Worm (Caenorhabditis elegans) whole organism, L4 larva: Measurements from ENCODE around the gene C44B12.3.

Experiments used
- D1046.2 ChIP-seq: fragments of 200-800 bp; sonication (Bioruptor generic); IDR thresholded peaks from 2 replicates; pipeline ENCODE4 v1.3.6; 2022; ENCODE audit warnings: missing genetic modification characterization, missing compliant biosample characterization
- F37D6.2 ChIP-seq: sonication (generic microtip); optimal IDR thresholded peaks from 2 replicates; lab custom pipeline; 2016; ENCODE audit warnings: mild to moderate bottlenecking, missing genetic modification characterization, missing compliant biosample characterization
- T26A8.4 ChIP-seq: fragments of 200-800 bp; sonication (Bioruptor generic); IDR thresholded peaks from 2 replicates; pipeline ENCODE4 v1.3.6; 2022; ENCODE audit warnings: missing genetic modification characterization, missing compliant biosample characterization
- Y105C5A.15 ChIP-seq: fragments of 200-800 bp; sonication (Bioruptor generic); IDR thresholded peaks from 2 replicates; pipeline ENCODE4 v1.3.6; 2022; ENCODE audit warnings: missing genetic modification characterization, missing compliant biosample characterization
- Y48G9A.11 ChIP-seq: fragments of 200-800 bp; sonication (Bioruptor generic); IDR thresholded peaks from 2 replicates; pipeline ENCODE4 v1.3.6; 2022; ENCODE audit warnings: missing genetic modification reagents, missing genetic modification characterization, missing compliant biosample characterization
- aha-1 ChIP-seq: fragments of 150-350 bp; peaks from one replicate; lab custom pipeline; 2014; ENCODE audit warnings: missing biosample characterization, missing genetic modification characterization
- arid-1 ChIP-seq: fragments of 200-800 bp; sonication (Bioruptor generic); conservative IDR thresholded peaks from 2 replicates; pipeline ENCODE4 v1.3.6; 2022; ENCODE audit warnings: missing genetic modification reagents, missing genetic modification characterization, missing compliant biosample characterization
- attf-4 ChIP-seq: sonication (generic microtip); optimal IDR thresholded peaks from 3 replicates; lab custom pipeline; 2017; ENCODE audit warnings: missing biosample characterization, missing genetic modification characterization
- ces-1 ChIP-seq: fragments of 150-350 bp; sonication (generic microtip); optimal IDR thresholded peaks from 4 replicates; lab custom pipeline; 2014; ENCODE audit warnings: missing biosample characterization, missing genetic modification reagents, missing genetic modification characterization
- cey-2 ChIP-seq: sonication (generic microtip); optimal IDR thresholded peaks from 3 replicates; lab custom pipeline; 2017; ENCODE audit warnings: missing genetic modification characterization, mild to moderate bottlenecking, missing compliant biosample characterization, antibody characterized with exemption, borderline replicate concordance; ENCODE audit not compliant: insufficient read depth
- daf-16 ChIP-seq, 3 experiments: sonication (generic microtip); optimal IDR thresholded peaks; 2 replicates each; lab custom pipeline; 2016 to 2017; ENCODE audit warnings: missing genetic modification characterization in 3 of 3, missing genetic modification reagents in 3 of 3, mild to moderate bottlenecking in 2 of 3, missing compliant biosample characterization in 2 of 3, missing biosample characterization in 1 of 3, moderate library complexity in 1 of 3
- daf-8 ChIP-seq: fragments of 200-800 bp; sonication (Bioruptor generic); IDR thresholded peaks from 2 replicates; pipeline ENCODE4 v1.3.6; 2022; ENCODE audit warnings: missing genetic modification characterization, missing compliant biosample characterization
- dmd-6 ChIP-seq: fragments of 200-800 bp; sonication (Bioruptor generic); IDR thresholded peaks from 2 replicates; pipeline ENCODE4 v1.3.6; 2022; ENCODE audit warnings: missing genetic modification reagents, missing genetic modification characterization, missing compliant biosample characterization
- dve-1 ChIP-seq: sonication (generic microtip); optimal IDR thresholded peaks from 2 replicates; lab custom pipeline; 2017; ENCODE audit warnings: antibody characterized with exemption, mild to moderate bottlenecking, missing genetic modification characterization, missing compliant biosample characterization; ENCODE audit not compliant: insufficient read depth
- egl-27 ChIP-seq: sonication (generic microtip); optimal IDR thresholded peaks from 3 replicates; lab custom pipeline; 2017; ENCODE audit warnings: missing biosample characterization, missing genetic modification reagents, missing genetic modification characterization
- egl-43 ChIP-seq: fragments of 200-800 bp; sonication (Bioruptor generic); IDR thresholded peaks from 2 replicates; pipeline ENCODE4 v1.3.6; 2022; ENCODE audit warnings: missing genetic modification reagents, missing genetic modification characterization, missing compliant biosample characterization
- gei-8 ChIP-seq: fragments of 200-800 bp; sonication (Bioruptor generic); optimal IDR thresholded peaks from 2 replicates; lab custom pipeline; 2018; ENCODE audit warnings: mild to moderate bottlenecking, missing genetic modification characterization, missing compliant biosample characterization
- hif-1 ChIP-seq, 2 experiments: sonication (generic microtip); optimal IDR thresholded peaks; 2 replicates each; lab custom pipeline; 2016 to 2017; ENCODE audit warnings: missing compliant biosample characterization in 2 of 2, missing genetic modification characterization in 2 of 2, missing genetic modification reagents in 2 of 2, missing genotype in 2 of 2, mild to moderate bottlenecking in 1 of 2
- hlh-11 ChIP-seq: fragments of 200-800 bp; sonication (Bioruptor generic); optimal IDR thresholded peaks from 2 replicates; lab custom pipeline; 2018; ENCODE audit warnings: mild to moderate bottlenecking, missing genetic modification characterization, missing compliant biosample characterization
- hlh-30 ChIP-seq: sonication (generic microtip); optimal IDR thresholded peaks from 2 replicates; lab custom pipeline; 2017; ENCODE audit warnings: antibody characterized with exemption, mild to moderate bottlenecking, missing genetic modification characterization, missing compliant biosample characterization; ENCODE audit not compliant: insufficient read depth
- lin-13 ChIP-seq: fragments of 150-350 bp; optimal IDR thresholded peaks from 2 replicates; lab custom pipeline; 2014; ENCODE audit warnings: missing biosample characterization, missing genetic modification reagents, missing genetic modification characterization
- lin-29 ChIP-seq: fragments of 200-800 bp; sonication (Bioruptor generic); IDR thresholded peaks from 2 replicates; pipeline ENCODE4 v1.3.6; 2022; ENCODE audit warnings: missing genetic modification reagents, missing genetic modification characterization, missing compliant biosample characterization
- lin-38 ChIP-seq: fragments of 200-800 bp; sonication (Bioruptor generic); IDR thresholded peaks from 2 replicates; pipeline ENCODE4 v1.3.6; 2022; ENCODE audit warnings: missing genetic modification reagents, missing genetic modification characterization, missing compliant biosample characterization
- lsy-2 ChIP-seq, 2 experiments: fragments of 150-350 bp in 1 of 2; sonication (generic microtip) in 1 of 2; optimal IDR thresholded peaks; 2 replicates each; lab custom pipeline; 2014 to 2017; ENCODE audit warnings: missing biosample characterization in 2 of 2, missing genetic modification characterization in 2 of 2
- madf-5 ChIP-seq, 2 experiments: fragments of 200-800 bp; sonication (Bioruptor generic); IDR thresholded peaks; 2 replicates each; pipeline ENCODE4 v1.3.6; 2022; ENCODE audit warnings: missing compliant biosample characterization in 2 of 2, missing genetic modification characterization in 2 of 2
- mdl-1 ChIP-seq, 2 experiments: fragments of 150-350 bp in 1 of 2; sonication (generic microtip) in 1 of 2; optimal IDR thresholded peaks; 2 replicates each; lab custom pipeline; 2014 to 2017; ENCODE audit warnings: missing biosample characterization in 2 of 2, missing genetic modification characterization in 2 of 2
- mes-2 ChIP-seq: sonication (generic microtip); optimal IDR thresholded peaks from 2 replicates; lab custom pipeline; 2016; ENCODE audit warnings: missing genotype, mild to moderate bottlenecking, missing genetic modification characterization, missing compliant biosample characterization; ENCODE audit not compliant: poor library complexity, severe bottlenecking
- mxl-2 ChIP-seq: fragments of 200-800 bp; sonication (Bioruptor generic); conservative IDR thresholded peaks from 2 replicates; pipeline ENCODE4 v1.3.6; 2022; ENCODE audit warnings: missing genetic modification reagents, missing genetic modification characterization, missing compliant biosample characterization
- nhr-102 ChIP-seq: sonication (generic microtip); optimal IDR thresholded peaks from 2 replicates; lab custom pipeline; 2016; ENCODE audit warnings: mild to moderate bottlenecking, missing genetic modification characterization, moderate library complexity, missing compliant biosample characterization
- nhr-11 ChIP-seq: fragments of 150-350 bp; optimal IDR thresholded peaks from 2 replicates; lab custom pipeline; 2014; ENCODE audit warnings: missing biosample characterization, missing genetic modification characterization
- nhr-111 ChIP-seq: fragments of 200-800 bp; sonication (Bioruptor generic); optimal IDR thresholded peaks from 2 replicates; lab custom pipeline; 2018; ENCODE audit warnings: mild to moderate bottlenecking, missing genetic modification characterization, missing compliant biosample characterization
- nhr-25 ChIP-seq: sonication (generic microtip); optimal IDR thresholded peaks from 2 replicates; lab custom pipeline; 2017; ENCODE audit warnings: missing genetic modification characterization, mild to moderate bottlenecking, missing compliant biosample characterization, antibody characterized with exemption, moderate library complexity, borderline replicate concordance; ENCODE audit not compliant: insufficient read depth
- nhr-48 ChIP-seq: sonication (generic microtip); optimal IDR thresholded peaks from 2 replicates; lab custom pipeline; 2016; ENCODE audit warnings: mild to moderate bottlenecking, missing genetic modification characterization, missing compliant biosample characterization
- php-3 ChIP-seq: fragments of 200-800 bp; sonication (Bioruptor generic); IDR thresholded peaks from 2 replicates; pipeline ENCODE4 v1.3.6; 2022; ENCODE audit warnings: missing genetic modification reagents, missing genetic modification characterization, missing compliant biosample characterization
- pqm-1 ChIP-seq: sonication (generic microtip); optimal IDR thresholded peaks from 2 replicates; lab custom pipeline; 2017; ENCODE audit warnings: missing biosample characterization, missing genetic modification characterization
- rbr-2 ChIP-seq: sonication (generic microtip); optimal IDR thresholded peaks from 2 replicates; lab custom pipeline; 2016; ENCODE audit warnings: missing genotype, missing genetic modification characterization, missing compliant biosample characterization
- sdz-12 ChIP-seq: fragments of 200-800 bp; sonication (Bioruptor generic); optimal IDR thresholded peaks from 2 replicates; lab custom pipeline; 2018; ENCODE audit warnings: mild to moderate bottlenecking, missing genetic modification characterization, missing compliant biosample characterization
- spr-3 ChIP-seq: fragments of 200-800 bp; sonication (Bioruptor generic); optimal IDR thresholded peaks from 2 replicates; lab custom pipeline; 2018; ENCODE audit warnings: mild to moderate bottlenecking, missing genetic modification characterization, missing compliant biosample characterization
- tag-97 ChIP-seq: fragments of 200-800 bp; sonication (Bioruptor generic); IDR thresholded peaks from 2 replicates; pipeline ENCODE4 v1.3.6; 2022; ENCODE audit warnings: missing genetic modification characterization, missing compliant biosample characterization
- tra-1 ChIP-seq: fragments of 200-800 bp; sonication (Bioruptor generic); IDR thresholded peaks from 2 replicates; pipeline ENCODE4 v1.3.6; 2022; ENCODE audit warnings: missing genetic modification reagents, missing genetic modification characterization, missing compliant biosample characterization
- unc-130 ChIP-seq: sonication (generic microtip); optimal IDR thresholded peaks from 2 replicates; lab custom pipeline; 2016; ENCODE audit warnings: missing genetic modification reagents, missing genetic modification characterization, missing compliant biosample characterization
- unc-62 ChIP-seq, 3 experiments: fragments of 150-350 bp in 1 of 3; sonication (generic microtip); optimal IDR thresholded peaks in 2 of 3; peaks in 1 of 3; 1 replicate in 1 of 3; 2 replicates in 2 of 3; lab custom pipeline; 2014 to 2017; ENCODE audit warnings: missing biosample characterization in 3 of 3, missing genetic modification characterization in 3 of 3, missing genetic modification reagents in 3 of 3, missing genotype in 1 of 3
- zag-1 ChIP-seq: fragments of 150-350 bp; optimal IDR thresholded peaks from 2 replicates; lab custom pipeline; 2014; ENCODE audit warnings: missing biosample characterization, missing genetic modification characterization
- zip-2 ChIP-seq: fragments of 150-350 bp; optimal IDR thresholded peaks from 2 replicates; lab custom pipeline; 2014; ENCODE audit warnings: missing biosample characterization, missing genetic modification characterization
- ztf-11 ChIP-seq: fragments of 150-350 bp; optimal IDR thresholded peaks from 2 replicates; lab custom pipeline; 2014; ENCODE audit warnings: missing biosample characterization, missing genetic modification characterization

The C44B12.3 gene

DNA sequence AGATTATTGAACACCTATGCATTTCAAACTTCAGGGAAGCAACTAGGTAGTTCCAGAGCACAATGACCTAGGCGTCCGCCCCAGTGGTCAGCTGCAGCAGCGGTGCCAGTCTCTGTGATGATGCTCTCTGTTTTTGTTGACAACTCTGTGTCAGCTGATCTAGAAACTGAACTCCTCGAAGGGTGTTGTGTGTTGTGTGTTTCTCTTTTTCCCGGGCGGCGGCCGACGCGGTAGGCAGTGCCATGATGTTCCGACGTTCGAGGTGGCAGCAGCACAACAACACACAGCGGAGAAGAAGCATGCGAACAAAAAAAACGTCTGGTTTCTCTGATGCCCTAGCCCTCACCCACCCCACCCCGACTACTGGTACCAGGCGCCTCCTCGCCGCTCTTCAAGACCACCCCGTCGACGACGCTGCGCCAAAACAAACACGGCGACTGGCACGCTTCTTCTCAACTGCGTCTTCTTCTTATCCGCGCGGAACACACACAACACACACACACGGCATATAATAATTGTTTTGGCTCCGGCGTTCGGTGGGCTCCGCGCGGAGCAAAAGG lies 40.2 kb upstream of the C44B12.3 start (continued):
- TF ChIP-seq unc-62 (GFP tag; optimal IDR thresholded peaks at IDR 0.05 in 1 of 2; lab: Kevin White, UChicago) (peak in 1 of 2 experiments; percentile 61), unc-62 (tag; optimal IDR thresholded peaks at IDR 0.05; lab: Kevin White, UChicago) (no peak), pqm-1 (tag; lab: Kevin White, UChicago) (no peak), rbr-2 (tag; lab: Kevin White, UChicago) (peak; percentile 20), nhr-25 (tag; lab: Kevin White, UChicago) (no peak), ces-1 (GFP tag; lab: Kevin White, UChicago) (no peak), T26A8.4 (GFP tag; lab: Robert Waterston, UW) (no peak), tag-97 (GFP tag; lab: Robert Waterston, UW) (no peak), mdl-1 (tag; optimal IDR thresholded peaks at IDR 0.05; lab: Kevin White, UChicago) (peak in 1 of 2 experiments; percentile 66), mxl-2 (no peak), tra-1 (GFP tag; lab: Robert Waterston, UW) (no peak), spr-3 (no peak), dve-1 (tag; lab: Kevin White, UChicago) (no peak), cey-2 (tag; lab: Kevin White, UChicago) (no peak), mes-2 (tag; lab: Kevin White, UChicago) (no peak), Y105C5A.15 (GFP tag; lab: Robert Waterston, UW) (no peak), daf-16 (GFP tag; optimal IDR thresholded peaks at IDR 0.05; lab: Kevin White, UChicago) (peak in 1 of 2 experiments; percentile 92), daf-16 (tag; optimal IDR thresholded peaks at IDR 0.05; lab: Kevin White, UChicago) (peak; percentile 77), egl-27 (tag; lab: Kevin White, UChicago) (no peak), unc-130 (GFP tag; lab: Kevin White, UChicago) (no peak), lsy-2 (tag; optimal IDR thresholded peaks at IDR 0.05; lab: Kevin White, UChicago) (no peak), arid-1 (no peak), nhr-48 (tag; lab: Kevin White, UChicago) (no peak), hlh-11 (tag; lab: Kevin White, UChicago) (peak; percentile 85), php-3 (GFP tag; lab: Robert Waterston, UW) (0 out of 2 replicates have a peak, but pooled peaks have one; percentile 7)
- TF ChIP-seq, all 104 proteins: peak for 15

DNA sequence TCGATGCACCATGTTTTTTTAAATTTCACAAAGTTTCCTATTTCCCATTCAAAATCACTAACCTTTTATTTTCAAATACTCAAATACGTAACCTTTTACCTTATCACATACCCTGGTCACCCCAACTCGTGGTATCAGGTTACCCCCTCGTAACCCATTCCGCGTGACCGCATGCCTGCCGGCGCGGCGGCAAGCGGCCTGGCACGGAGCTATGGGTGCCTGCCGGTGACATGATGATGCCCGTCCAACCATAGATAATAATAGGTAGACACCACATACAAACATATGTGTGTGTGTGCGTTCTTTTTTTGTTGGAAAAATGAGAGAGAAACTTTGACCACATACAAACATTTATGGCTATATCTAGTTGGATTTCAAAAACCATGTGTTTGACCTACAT lies 39.0 kb upstream of the C44B12.3 start:
- TF ChIP-seq spr-3 (peak; percentile 3), ztf-11 (no peak), lin-13 (no peak), nhr-102 (tag; lab: Kevin White, UChicago) (peak; percentile 31), hlh-30 (tag; lab: Kevin White, UChicago) (peak; percentile 74), unc-130 (GFP tag; lab: Kevin White, UChicago) (no peak), nhr-11 (tag; lab: Kevin White, UChicago) (peak; percentile 15), egl-43 (0 out of 2 replicates have a peak, but pooled peaks have one; percentile 47), daf-8 (GFP tag; lab: Robert Waterston, UW) (no peak), F37D6.2 (no peak), zip-2 (no peak), lin-38 (GFP tag; lab: Robert Waterston, UW) (no peak), attf-4 (tag; lab: Kevin White, UChicago) (no peak), zag-1 (tag; lab: Kevin White, UChicago) (no peak), mdl-1 (tag; optimal IDR thresholded peaks at IDR 0.05; lab: Kevin White, UChicago) (no peak), D1046.2 (GFP tag; lab: Robert Waterston, UW) (no peak), gei-8 (GFP tag; lab: Kevin White, UChicago) (no peak), tag-97 (GFP tag; lab: Robert Waterston, UW) (no peak), madf-5 (GFP tag; IDR thresholded peaks at IDR 0.05; lab: Robert Waterston, UW) (0 out of 4 replicates have a peak, but pooled peaks of 1 of the 2 experiments have one; percentile 17), aha-1 (tag; lab: Kevin White, UChicago) (no peak), egl-27 (tag; lab: Kevin White, UChicago) (no peak), sdz-12 (GFP tag; lab: Kevin White, UChicago) (no peak), mxl-2 (no peak), Y48G9A.11 (GFP tag; lab: Robert Waterston, UW) (no peak), nhr-111 (GFP tag; lab: Kevin White, UChicago) (no peak), hlh-11 (tag; lab: Kevin White, UChicago) (peak; percentile 93), hif-1 (tag; optimal IDR thresholded peaks at IDR 0.05; lab: Kevin White, UChicago) (peak in 1 of 2 experiments; percentile 52), dmd-6 (GFP tag; lab: Robert Waterston, UW) (no peak), Y105C5A.15 (GFP tag; lab: Robert Waterston, UW) (no peak), lin-29 (GFP tag; lab: Robert Waterston, UW) (no peak)
